Fruit fly (Drosophila melanogaster) S2 (cell line): ENCODE data around the gene Hrb27C.

Experiments used
- CG8478 ChIP-seq: fragments of >200 bp; optimal IDR thresholded peaks from 2 replicates; lab custom pipeline; 2018
- CTCF ChIP-seq, 2 experiments: fragments of >200 bp; optimal IDR thresholded peaks; 2 replicates each; lab custom pipeline; 2018

- TF ChIP-seq CG8478 (lab: Kevin White, UChicago) = no peak
- peak; percentile 50 for TF ChIP-seq CTCF (optimal IDR thresholded peaks at IDR 0.05; lab: Kevin White, UChicago)
Measured at dm6 chr2L:6968013-6968517, 47.6 kb downstream of the Hrb27C start.
